Fruit fly (Drosophila melanogaster) whole organism: ENCODE data around the gene wap.

Experiments used
- CG8478 ChIP-seq: fragments of >200 bp; optimal IDR thresholded peaks from 2 replicates; lab custom pipeline; 2018; ENCODE audit warnings: inconsistent platforms
- Dll ChIP-seq: fragments of >200 bp; optimal IDR thresholded peaks from 2 replicates; lab custom pipeline; 2017
- EcR ChIP-seq, 2 experiments: fragments of >200 bp; optimal IDR thresholded peaks; 2 replicates each; lab custom pipeline; 2017; ENCODE audit warnings: missing biosample characterization in 2 of 2, missing genetic modification characterization in 2 of 2, missing genetic modification reagents in 2 of 2
- pan ChIP-seq: fragments of >200 bp; optimal IDR thresholded peaks from 2 replicates; lab custom pipeline; 2017
- psq ChIP-seq: fragments of >200 bp; optimal IDR thresholded peaks from 2 replicates; lab custom pipeline; 2017
- usp ChIP-seq: fragments of >200 bp; optimal IDR thresholded peaks from 2 replicates; lab custom pipeline; 2017; ENCODE audit warnings: missing biosample characterization, missing genetic modification characterization, mixed read lengths

Gene wap

dm6 chrX:22479207-22479820, 24.1 kb upstream of the wap start:
- TF ChIP-seq Dll (lab: Kevin White, UChicago) (no peak), CG8478 (lab: Kevin White, UChicago) (no peak), usp (no peak), pan (lab: Kevin White, UChicago) (no peak), psq (lab: Kevin White, UChicago) (no peak), EcR (GFP tag; optimal IDR thresholded peaks at IDR 0.05; lab: Kevin White, UChicago) (no peak)

dm6 chrX:22477689-22478590, 22.7 kb upstream of the wap start:
- no peak for TF ChIP-seq CG8478 (lab: Kevin White, UChicago)

dm6 chrX:22474881-22475280, 19.7 kb upstream of the wap start:
- TF ChIP-seq usp: no peak
- TF ChIP-seq psq (lab: Kevin White, UChicago): no peak
- TF ChIP-seq Dll (lab: Kevin White, UChicago): no peak
- no peak for TF ChIP-seq CG8478 (lab: Kevin White, UChicago)
- TF ChIP-seq pan (lab: Kevin White, UChicago): no peak
- TF ChIP-seq EcR (GFP tag; optimal IDR thresholded peaks at IDR 0.05; lab: Kevin White, UChicago): no peak

dm6 chrX:22473520-22473919, 18.3 kb upstream of the wap start, which contains the start of gene CG14618:
TSS of gene CG14618 (plus strand) at chrX:22473698.
- TF ChIP-seq CG8478 (lab: Kevin White, UChicago): no peak
- no peak for TF ChIP-seq Dll (lab: Kevin White, UChicago)
- no peak for TF ChIP-seq usp
- TF ChIP-seq psq (lab: Kevin White, UChicago): no peak
- no peak for TF ChIP-seq EcR (GFP tag; optimal IDR thresholded peaks at IDR 0.05; lab: Kevin White, UChicago)
- no peak for TF ChIP-seq pan (lab: Kevin White, UChicago)

dm6 chrX:22471819-22472218, 16.6 kb upstream of the wap start, which contains the start of gene CG14613:
TSS of gene CG14613 (minus strand) at chrX:22472021.
- TF ChIP-seq pan (lab: Kevin White, UChicago) (no peak), EcR (GFP tag; optimal IDR thresholded peaks at IDR 0.05; lab: Kevin White, UChicago) (no peak), psq (lab: Kevin White, UChicago) (no peak), CG8478 (lab: Kevin White, UChicago) (no peak), Dll (lab: Kevin White, UChicago) (no peak), usp (no peak)

- no peak for TF ChIP-seq usp
- no peak for TF ChIP-seq EcR (GFP tag; optimal IDR thresholded peaks at IDR 0.05; lab: Kevin White, UChicago)
- no peak for TF ChIP-seq Dll (lab: Kevin White, UChicago)
Observed at dm6 chrX:22461218-22461760, 6.1 kb upstream of the wap start.

- TF ChIP-seq EcR (GFP tag; optimal IDR thresholded peaks at IDR 0.05; lab: Kevin White, UChicago) (no peak), psq (lab: Kevin White, UChicago) (no peak)
Observed at dm6 chrX:22456180-22456948, 1.1 kb upstream of the wap start.

dm6 chrX:22455509-22456179, 422 bp upstream of the wap start, which contains the start of gene Usp2:
TSS of gene Usp2 (plus strand) at chrX:22455803.
- TF ChIP-seq psq (lab: Kevin White, UChicago) (no peak), pan (lab: Kevin White, UChicago) (no peak), CG8478 (lab: Kevin White, UChicago) (no peak), usp (no peak), EcR (GFP tag; optimal IDR thresholded peaks at IDR 0.05; lab: Kevin White, UChicago) (no peak), Dll (lab: Kevin White, UChicago) (no peak)

- TF ChIP-seq usp (no peak), EcR (GFP tag; optimal IDR thresholded peaks at IDR 0.05; lab: Kevin White, UChicago) (no peak), psq (lab: Kevin White, UChicago) (no peak), Dll (lab: Kevin White, UChicago) (no peak), pan (lab: Kevin White, UChicago) (no peak), CG8478 (lab: Kevin White, UChicago) (no peak)
Observed at dm6 chrX:22449191-22449787, 5.9 kb downstream of the wap start, which contains the start of the genes CG14615 and tilB. TSS of gene CG14615 (minus strand) at chrX:22449491. TSS of gene tilB (plus strand) at chrX:22449737.
